Worm (Caenorhabditis elegans): Measurements from ENCODE around the gene nhr-155.
A peak's percentile ranks its signal among the peaks of the same experiment; 100 is the strongest.

Gene nhr-155

DNA sequence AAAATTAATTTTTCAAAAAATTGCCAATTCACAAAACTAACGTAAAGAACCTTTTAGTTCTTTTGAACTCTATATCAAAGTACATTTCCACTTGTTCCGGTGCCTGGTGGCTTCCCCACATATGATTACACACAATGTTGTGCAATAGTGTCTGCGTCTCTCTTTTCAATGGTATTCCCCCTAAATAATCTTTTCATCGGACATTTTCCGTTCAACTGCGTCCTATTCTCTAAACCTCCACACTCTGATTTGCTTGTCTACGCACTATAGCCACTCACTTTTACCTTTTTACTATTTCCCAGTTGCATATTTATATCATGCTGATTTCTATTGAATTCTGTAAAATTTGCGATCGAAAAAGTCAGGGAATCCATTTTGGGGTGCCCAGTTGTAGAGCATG, 7.2 kb upstream of the nhr-155 start, which contains the start of gene nhr-58:
Gene nhr-58 (plus strand): TSS at position 214 of the 400 bp plus-strand sequence.
- no peak for TF ChIP-seq B0035.1 (tag; optimal IDR thresholded peaks at IDR 0.05)
- TF ChIP-seq sptf-2 (GFP tag; optimal IDR thresholded peaks at IDR 0.05), result no peak
- TF ChIP-seq lsy-27 (tag; optimal IDR thresholded peaks at IDR 0.05; ENCODE audit: borderline replicate concordance, insufficient read depth), result no peak
- no peak for TF ChIP-seq unc-62 (GFP tag; optimal IDR thresholded peaks at IDR 0.05)
- no peak for TF ChIP-seq C06A6.2 (GFP tag; conservative IDR thresholded peaks at IDR 0.05)
- no peak for TF ChIP-seq lin-54 (GFP tag; optimal IDR thresholded peaks at IDR 0.05)
- no peak for TF ChIP-seq mel-28 (tag; optimal IDR thresholded peaks at IDR 0.05; ENCODE audit: borderline replicate concordance)
- no peak for TF ChIP-seq rpc-1 (optimal IDR thresholded peaks at IDR 0.05)
- no peak for TF ChIP-seq rpc-1 (tag; optimal IDR thresholded peaks at IDR 0.05)
- TF ChIP-seq hmg-1.2 (GFP tag; IDR thresholded peaks at IDR 0.05), result peak; percentile 37; the same call in 1 of the 2 replicates
- TF ChIP-seq F37B4.10 (GFP tag; IDR thresholded peaks at IDR 0.05), result no peak
- no peak for TF ChIP-seq hrde-1 (tag; optimal IDR thresholded peaks at IDR 0.05; ENCODE audit: borderline replicate concordance)
- no peak for TF ChIP-seq ztf-18 (tag; optimal IDR thresholded peaks at IDR 0.05)
- no peak for TF ChIP-seq nfya-2 (GFP tag; IDR thresholded peaks at IDR 0.05)
- TF ChIP-seq dox-1 (GFP tag; IDR thresholded peaks at IDR 0.05), result 0 out of 2 replicates have a peak, but pooled peaks have one; percentile 16
- TF ChIP-seq tbx-9 (tag; optimal IDR thresholded peaks at IDR 0.05; ENCODE audit: borderline replicate concordance), result no peak
- no peak for TF ChIP-seq lsl-1 (GFP tag; optimal IDR thresholded peaks at IDR 0.05)
- no peak for TF ChIP-seq K11D2.4 (GFP tag; IDR thresholded peaks at IDR 0.05)
- TF ChIP-seq nhr-120 (GFP tag; IDR thresholded peaks at IDR 0.05), result no peak
- TF ChIP-seq snpc-3.4 (tag; optimal IDR thresholded peaks at IDR 0.05), result no peak
- TF ChIP-seq nhr-179 (tag; optimal IDR thresholded peaks at IDR 0.05), result no peak
- no peak for TF ChIP-seq die-1 (tag; optimal IDR thresholded peaks at IDR 0.05)
- no peak for TF ChIP-seq fkh-3 (tag; optimal IDR thresholded peaks at IDR 0.05)
- no peak for TF ChIP-seq T26A5.8 (tag; optimal IDR thresholded peaks at IDR 0.05)
- TF ChIP-seq T07F8.4 (tag; optimal IDR thresholded peaks at IDR 0.05), result no peak
- no peak for TF ChIP-seq B0336.3 (GFP tag; IDR thresholded peaks at IDR 0.05)
- no peak for TF ChIP-seq hlh-12 (tag; optimal IDR thresholded peaks at IDR 0.05)
- TF ChIP-seq rcor-1 (GFP tag; IDR thresholded peaks at IDR 0.05), result no peak
- no peak for TF ChIP-seq mxl-1 (tag; optimal IDR thresholded peaks at IDR 0.05)
- TF ChIP-seq xnd-1 (tag; optimal IDR thresholded peaks at IDR 0.05), result no peak
- TF ChIP-seq nhr-80 (tag; optimal IDR thresholded peaks at IDR 0.05), result peak; percentile 79
- TF ChIP-seq ztf-28 (GFP tag; IDR thresholded peaks at IDR 0.05), result no peak
- TF ChIP-seq F39B2.1 (GFP tag; IDR thresholded peaks at IDR 0.05), result no peak
- TF ChIP-seq mes-4 (tag; optimal IDR thresholded peaks at IDR 0.05), result no peak
- TF ChIP-seq F49E8.2 (tag; optimal IDR thresholded peaks at IDR 0.05; ENCODE audit: insufficient read depth), result no peak
- no peak for TF ChIP-seq attf-6 (GFP tag; IDR thresholded peaks at IDR 0.05)
- no peak for TF ChIP-seq aptf-3 (GFP tag; IDR thresholded peaks at IDR 0.05)
- TF ChIP-seq ZK185.1 (tag; optimal IDR thresholded peaks at IDR 0.05; ENCODE audit: poor library complexity, severe bottlenecking), result peak; percentile 15
- no peak for TF ChIP-seq snpc-1.3 (tag; optimal IDR thresholded peaks at IDR 0.05; ENCODE audit: insufficient read depth)
- peak; percentile 87 for TF ChIP-seq pha-4 (tag; optimal IDR thresholded peaks at IDR 0.05)
- no peak for TF ChIP-seq F55B11.4 (tag; optimal IDR thresholded peaks at IDR 0.05; ENCODE audit: borderline replicate concordance, insufficient read depth)
- no peak for TF ChIP-seq sea-2 (GFP tag; IDR thresholded peaks at IDR 0.05)
- no peak for TF ChIP-seq gei-17 (GFP tag; optimal IDR thresholded peaks at IDR 0.05)
- TF ChIP-seq cebp-2 (GFP tag; IDR thresholded peaks at IDR 0.05), result no peak
- no peak for TF ChIP-seq madf-3 (GFP tag; IDR thresholded peaks at IDR 0.05)
- no peak for TF ChIP-seq let-526 (GFP tag; IDR thresholded peaks at IDR 0.05)
- TF ChIP-seq B0261.1 (tag; optimal IDR thresholded peaks at IDR 0.05), result no peak
- TF ChIP-seq snpc-1.1 (tag; optimal IDR thresholded peaks at IDR 0.05; ENCODE audit: insufficient read depth), result no peak
- no peak for TF ChIP-seq cebp-1 (GFP tag; IDR thresholded peaks at IDR 0.05)
- TF ChIP-seq cebp-1 (tag; optimal IDR thresholded peaks at IDR 0.05), result no peak
